Fruit fly (Drosophila melanogaster): ENCODE measurements around the gene CG5687.

CG5687 gene

DNA sequence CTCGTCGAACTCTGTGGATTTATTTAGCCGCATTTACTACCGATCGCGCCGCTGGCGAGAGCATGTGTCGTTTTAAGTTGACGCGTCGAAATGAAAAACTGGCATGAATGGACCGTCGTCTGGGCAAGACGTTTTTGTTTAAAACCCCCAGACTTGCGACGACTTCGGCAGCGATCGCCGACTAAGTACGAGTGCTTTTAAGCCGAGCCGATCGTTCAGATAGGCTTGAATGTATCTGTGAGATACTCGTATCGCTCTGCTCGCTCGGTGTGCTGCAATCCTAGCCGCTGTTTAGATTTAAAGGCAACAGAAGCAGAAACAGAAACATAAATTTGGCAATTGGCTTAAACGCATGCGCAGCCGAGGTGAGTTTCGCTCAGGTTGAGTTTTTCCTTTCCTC lies 28.8 kb downstream of the CG5687 start, which contains the start of gene dsb:
dsb (minus strand) TSS at position 91 of the 400 bp plus-strand sequence.
- TF ChIP-seq Eip78C (GFP tag) (peak; percentile 32), CG8632 (GFP tag; optimal IDR thresholded peaks at IDR 0.05) (no peak), CG8119 (GFP tag; IDR thresholded peaks at IDR 0.05) (no peak), pdm3 (GFP tag; optimal IDR thresholded peaks at IDR 0.05) (no peak), dac (GFP tag; optimal IDR thresholded peaks at IDR 0.05) (no peak), CG11762 (GFP tag; optimal IDR thresholded peaks at IDR 0.05; ENCODE audit: insufficient read depth) (no peak), CG8319 (GFP tag; optimal IDR thresholded peaks at IDR 0.05) (no peak), svp (GFP tag) (peak; percentile 64), CG16779 (tag; optimal IDR thresholded peaks at IDR 0.05) (no peak), CG11902 (GFP tag; optimal IDR thresholded peaks at IDR 0.05) (no peak), Smox (GFP tag; optimal IDR thresholded peaks at IDR 0.05) (no peak), topi (GFP tag; optimal IDR thresholded peaks at IDR 0.05) (no peak), Ets21C (GFP tag; optimal IDR thresholded peaks at IDR 0.05) (no peak), cyc (GFP tag; optimal IDR thresholded peaks at IDR 0.05) (no peak), Sox102F (GFP tag; optimal IDR thresholded peaks at IDR 0.05) (no peak), CG6163 (GFP tag; IDR thresholded peaks at IDR 0.05) (0 out of 3 replicates have a peak, but pooled peaks have one; percentile 40), ss (GFP tag; optimal IDR thresholded peaks at IDR 0.05) (peak in 1 of 2 experiments; percentile 16), dsx (GFP tag; optimal IDR thresholded peaks at IDR 0.05; ENCODE audit: poor library complexity, severe bottlenecking) (no peak), lz (GFP tag; optimal IDR thresholded peaks at IDR 0.05) (no peak)

DNA sequence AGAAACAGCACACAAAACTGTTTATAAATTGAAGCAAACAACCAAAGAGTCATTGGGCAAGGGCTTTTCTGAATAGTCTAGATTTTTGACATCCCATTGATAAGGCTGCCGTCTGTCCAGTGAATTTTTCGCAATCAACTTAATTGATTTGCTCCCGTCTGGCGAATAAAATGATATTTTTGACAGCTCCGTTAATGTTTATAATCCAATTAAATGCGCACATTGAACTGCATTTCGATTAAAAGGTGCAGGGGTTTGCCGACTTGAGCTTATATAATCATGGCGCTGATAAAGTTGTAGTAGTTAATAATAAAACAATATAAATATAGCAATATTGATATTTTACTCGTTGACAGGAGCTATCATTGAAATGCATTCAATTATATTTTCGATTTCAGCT lies 29.9 kb downstream of the CG5687 start:
- TF ChIP-seq svp (GFP tag) (peak; percentile 93), fkh (GFP tag; optimal IDR thresholded peaks at IDR 0.05) (no peak), vri (GFP tag; optimal IDR thresholded peaks at IDR 0.05) (peak; percentile 27), Sox102F (GFP tag; optimal IDR thresholded peaks at IDR 0.05) (no peak), CG15336 (GFP tag; IDR thresholded peaks at IDR 0.05) (no peak)

DNA sequence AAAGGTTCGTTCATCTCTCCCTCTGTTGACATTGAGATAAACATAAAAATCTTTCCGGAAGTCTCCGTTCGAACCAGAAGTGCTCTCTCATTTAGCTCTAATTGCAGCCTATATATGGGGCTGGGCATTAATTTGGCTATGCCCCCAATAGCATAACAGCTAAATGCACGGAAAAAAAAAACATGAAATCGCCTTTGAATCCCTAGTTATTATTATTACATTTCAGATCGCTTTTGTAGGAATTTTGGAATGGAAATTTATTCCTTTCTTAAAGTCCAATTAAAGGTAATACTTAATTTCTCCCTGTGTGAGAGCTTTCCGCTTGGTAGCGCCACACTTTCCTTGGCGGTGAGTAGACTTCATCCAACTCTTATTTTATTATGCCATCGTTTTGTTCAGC lies 32.7 kb downstream of the CG5687 start:
- TF ChIP-seq achi (GFP tag; optimal IDR thresholded peaks at IDR 0.05) (peak; percentile 5), CG8632 (GFP tag; optimal IDR thresholded peaks at IDR 0.05) (no peak), svp (GFP tag) (peak; percentile 54), Eip78C (GFP tag) (peak; percentile 82), ss (GFP tag; optimal IDR thresholded peaks at IDR 0.05) (peak in 1 of 2 experiments; percentile 0), CG3919 (GFP tag; optimal IDR thresholded peaks at IDR 0.05) (peak; percentile 30), dac (GFP tag; optimal IDR thresholded peaks at IDR 0.05) (no peak), eg (GFP tag; IDR thresholded peaks at IDR 0.05) (peak; percentile 42; the same call in 1 of the 3 replicates), CG6163 (GFP tag; IDR thresholded peaks at IDR 0.05) (peak; percentile 31; the same call in 1 of the 3 replicates), fkh (GFP tag; optimal IDR thresholded peaks at IDR 0.05) (no peak), CG10669 (GFP tag; optimal IDR thresholded peaks at IDR 0.05) (peak; percentile 12)

DNA sequence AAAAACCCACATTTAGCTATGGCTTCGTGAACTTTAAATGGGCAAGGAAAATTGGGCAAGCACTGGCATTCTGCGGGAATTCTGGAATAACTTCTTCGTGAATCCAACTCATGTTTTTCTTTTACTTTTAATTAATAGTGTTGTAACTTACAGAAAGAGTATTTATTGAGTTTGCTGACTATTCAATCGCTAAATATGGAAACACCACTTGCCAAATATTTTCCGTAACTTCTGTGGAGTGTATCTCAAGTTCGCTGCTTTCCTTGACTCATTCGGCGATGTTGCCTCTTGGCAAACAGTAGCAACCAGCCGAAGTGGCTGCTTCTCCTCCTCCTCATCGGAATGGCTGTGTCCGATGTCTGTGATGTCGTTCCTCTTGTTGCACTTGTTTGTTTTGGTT lies 33.6 kb downstream of the CG5687 start:
- TF ChIP-seq CG6854 (GFP tag; optimal IDR thresholded peaks at IDR 0.05) (no peak), CG8119 (GFP tag; IDR thresholded peaks at IDR 0.05) (peak; percentile 66; the same call in 2 of the 3 replicates), spab (GFP tag; optimal IDR thresholded peaks at IDR 0.05) (peak; percentile 3), CG16779 (tag; optimal IDR thresholded peaks at IDR 0.05) (no peak), eg (GFP tag; IDR thresholded peaks at IDR 0.05) (no peak), Lpt (GFP tag; optimal IDR thresholded peaks at IDR 0.05) (peak; percentile 32), fd85E (GFP tag; optimal IDR thresholded peaks at IDR 0.05) (no peak), CG9139 (GFP tag; optimal IDR thresholded peaks at IDR 0.05) (no peak), CG31627 (GFP tag; optimal IDR thresholded peaks at IDR 0.05) (peak; percentile 16), lz (GFP tag; optimal IDR thresholded peaks at IDR 0.05) (no peak), CG1621 (tag; optimal IDR thresholded peaks at IDR 0.05) (no peak), Ets96B (tag; optimal IDR thresholded peaks at IDR 0.05) (peak; percentile 0), CG10631 (GFP tag; optimal IDR thresholded peaks at IDR 0.05) (no peak), CG8632 (GFP tag; optimal IDR thresholded peaks at IDR 0.05) (peak; percentile 33), fd59A (GFP tag; optimal IDR thresholded peaks at IDR 0.05) (no peak), Hr39 (GFP tag; optimal IDR thresholded peaks at IDR 0.05) (peak; percentile 11), CG32006 (GFP tag; optimal IDR thresholded peaks at IDR 0.05) (peak; percentile 92), Hr38 (GFP tag; optimal IDR thresholded peaks at IDR 0.05) (no peak), salr (GFP tag; optimal IDR thresholded peaks at IDR 0.05) (peak in 1 of 2 experiments; percentile 10), CG4318 (GFP tag; optimal IDR thresholded peaks at IDR 0.05) (peak; percentile 71), Eip75B (GFP tag; optimal IDR thresholded peaks at IDR 0.05) (no peak), CG3032 (tag; optimal IDR thresholded peaks at IDR 0.05) (peak; percentile 6), acj6 (GFP tag; optimal IDR thresholded peaks at IDR 0.05) (peak; percentile 52), CG11294 (GFP tag; IDR thresholded peaks at IDR 0.05) (no peak), cyc (GFP tag; optimal IDR thresholded peaks at IDR 0.05) (no peak), Met (GFP tag; optimal IDR thresholded peaks at IDR 0.05) (peak; percentile 22), achi (GFP tag; optimal IDR thresholded peaks at IDR 0.05) (peak; percentile 41)

All from whole organism, prepupa.